Fruit fly (Drosophila melanogaster) whole organism, embryonic: ENCODE results near the gene CG7896.

ENCODE experiments used
- Ada2b ChIP-seq: fragments of 200-800 bp; sonication (Bioruptor generic); IDR thresholded peaks from 2 replicates; pipeline ENCODE4 v1.3.6; 2022; ENCODE audit warnings: missing biosample characterization, missing genetic modification characterization
- Antp ChIP-seq: fragments of 200-800 bp; sonication (Bioruptor generic); optimal IDR thresholded peaks from 3 replicates; lab custom pipeline; 2016; ENCODE audit warnings: missing biosample characterization, missing genetic modification characterization
- CG10431 ChIP-seq: fragments of 200-800 bp; sonication (Bioruptor generic); optimal IDR thresholded peaks from 3 replicates; lab custom pipeline; 2018; ENCODE audit warnings: missing biosample characterization, mild to moderate bottlenecking, missing genetic modification characterization
- CG11695 ChIP-seq: fragments of 200-800 bp; sonication (Bioruptor generic); IDR thresholded peaks from 3 replicates; pipeline ENCODE4 v1.3.6; 2022; ENCODE audit warnings: missing biosample characterization, missing genetic modification characterization
- CG12769 ChIP-seq: fragments of 200-800 bp; sonication (Bioruptor generic); optimal IDR thresholded peaks from 2 replicates; lab custom pipeline; 2019; ENCODE audit warnings: missing biosample characterization, mild to moderate bottlenecking, missing genetic modification characterization, moderate library complexity
- CG13775 ChIP-seq: fragments of 200-800 bp; sonication (Bioruptor generic); optimal IDR thresholded peaks from 3 replicates; lab custom pipeline; 2017; ENCODE audit warnings: missing biosample characterization, mild to moderate bottlenecking, missing genetic modification characterization
- CG15011 ChIP-seq: fragments of 200-800 bp; sonication (Bioruptor generic); optimal IDR thresholded peaks from 3 replicates; lab custom pipeline; 2018; ENCODE audit warnings: missing biosample characterization, mild to moderate bottlenecking, missing genetic modification characterization
- CG1647 ChIP-seq: fragments of 200-800 bp; sonication (Bioruptor generic); optimal IDR thresholded peaks from 3 replicates; lab custom pipeline; 2016; ENCODE audit warnings: missing biosample characterization, missing genetic modification characterization
- CG17361 ChIP-seq: fragments of 200-800 bp; sonication (Bioruptor generic); IDR thresholded peaks from 3 replicates; pipeline ENCODE4 v1.3.6; 2022; ENCODE audit warnings: missing biosample characterization, missing genetic modification characterization
- CG1792 ChIP-seq: fragments of 200-800 bp; sonication (Bioruptor generic); optimal IDR thresholded peaks from 2 replicates; lab custom pipeline; 2016; ENCODE audit warnings: missing biosample characterization, missing genetic modification characterization
- CG3163 ChIP-seq: fragments of 200-800 bp; sonication (Bioruptor generic); optimal IDR thresholded peaks from 3 replicates; lab custom pipeline; 2016; ENCODE audit warnings: missing biosample characterization, missing genetic modification characterization
- CG33557 ChIP-seq: fragments of 200-800 bp; sonication (Bioruptor generic); optimal IDR thresholded peaks from 2 replicates; lab custom pipeline; 2019; ENCODE audit warnings: missing biosample characterization, mild to moderate bottlenecking, missing genetic modification characterization, moderate library complexity
- CG4328 ChIP-seq: fragments of 200-800 bp; sonication (Bioruptor generic); optimal IDR thresholded peaks from 3 replicates; lab custom pipeline; 2017; ENCODE audit warnings: missing biosample characterization, missing genetic modification reagents, missing genetic modification characterization
- CG4617 ChIP-seq: fragments of 200-800 bp; sonication (Bioruptor generic); optimal IDR thresholded peaks from 3 replicates; lab custom pipeline; 2016; ENCODE audit warnings: missing biosample characterization, missing genetic modification characterization, borderline replicate concordance
- CG5953 ChIP-seq: fragments of 200-800 bp; sonication (Bioruptor generic); IDR thresholded peaks from 2 replicates; pipeline ENCODE4 v1.3.6; 2022; ENCODE audit warnings: missing biosample characterization, missing genetic modification characterization
- CG7963 ChIP-seq: fragments of 200-800 bp; sonication (Bioruptor generic); IDR thresholded peaks from 3 replicates; pipeline ENCODE4 v1.3.6; 2022; ENCODE audit warnings: missing biosample characterization, missing genetic modification characterization; ENCODE audit not compliant: partially characterized antibody
- CG8281 ChIP-seq: fragments of 200-800 bp; sonication (Bioruptor generic); optimal IDR thresholded peaks from 2 replicates; lab custom pipeline; 2018; ENCODE audit warnings: missing biosample characterization, mild to moderate bottlenecking, missing genetic modification characterization, moderate library complexity
- CG8924 ChIP-seq: fragments of 200-800 bp; optimal IDR thresholded peaks from 3 replicates; lab custom pipeline; 2019; ENCODE audit warnings: missing biosample characterization, mild to moderate bottlenecking, missing genetic modification characterization, moderate library complexity
- Dip3 ChIP-seq: fragments of 200-800 bp; sonication (Bioruptor generic); optimal IDR thresholded peaks from 3 replicates; lab custom pipeline; 2016; ENCODE audit warnings: missing biosample characterization, missing genetic modification characterization
- Dp ChIP-seq: fragments of 200-800 bp; sonication (Bioruptor generic); optimal IDR thresholded peaks from 2 replicates; lab custom pipeline; 2018; ENCODE audit warnings: missing biosample characterization, mild to moderate bottlenecking, missing genetic modification characterization, moderate library complexity
- GATAe ChIP-seq: fragments of 200-800 bp; sonication (Bioruptor generic); conservative IDR thresholded peaks from 2 replicates; pipeline ENCODE4 v1.3.6; 2022; ENCODE audit warnings: missing biosample characterization, missing genetic modification characterization
- HLH3B ChIP-seq: fragments of 200-800 bp; sonication (Bioruptor generic); IDR thresholded peaks from 2 replicates; pipeline ENCODE4 v1.3.6; 2022; ENCODE audit warnings: missing biosample characterization, missing genetic modification characterization
- HLHmδ ChIP-seq: fragments of 200-800 bp; sonication (Bioruptor generic); optimal IDR thresholded peaks from 2 replicates; lab custom pipeline; 2018; ENCODE audit warnings: missing biosample characterization, mild to moderate bottlenecking, missing genetic modification characterization, moderate library complexity
- Hand ChIP-seq: fragments of 200-800 bp; sonication (Bioruptor generic); optimal IDR thresholded peaks from 2 replicates; lab custom pipeline; 2017; ENCODE audit warnings: mild to moderate bottlenecking, missing biosample characterization, missing genetic modification reagents, missing genetic modification characterization
- Kr ChIP-seq: fragments of 200-800 bp; sonication (Bioruptor generic); optimal IDR thresholded peaks from 2 replicates; lab custom pipeline; 2017; ENCODE audit warnings: missing biosample characterization, mild to moderate bottlenecking, missing genetic modification characterization
- Myb ChIP-seq: fragments of 200-800 bp; sonication (Bioruptor generic); optimal IDR thresholded peaks from 2 replicates; lab custom pipeline; 2016; ENCODE audit warnings: missing biosample characterization, missing genetic modification characterization
- Nf-YB ChIP-seq: fragments of 200-800 bp; sonication (Bioruptor generic); optimal IDR thresholded peaks from 3 replicates; lab custom pipeline; 2019; ENCODE audit warnings: missing biosample characterization, mild to moderate bottlenecking, missing genetic modification characterization, moderate library complexity
- Ravus ChIP-seq: fragments of 200-800 bp; sonication (Bioruptor generic); IDR thresholded peaks from 2 replicates; pipeline ENCODE4 v1.3.6; 2022; ENCODE audit warnings: missing biosample characterization, missing genetic modification characterization
- Stat92E ChIP-seq, 3 experiments: fragments of >200 bp in 2 of 3; fragments of 200-800 bp in 1 of 3; sonication (Bioruptor generic) in 1 of 3; optimal IDR thresholded peaks; 2 replicates each; lab custom pipeline; 2017 to 2019; ENCODE audit warnings: missing biosample characterization in 3 of 3, missing genetic modification characterization in 3 of 3, mild to moderate bottlenecking in 1 of 3, moderate library complexity in 1 of 3
- TFAM ChIP-seq: fragments of 200-800 bp; sonication (Bioruptor generic); optimal IDR thresholded peaks from 2 replicates; lab custom pipeline; 2017; ENCODE audit warnings: missing biosample characterization, missing genetic modification characterization, inconsistent platforms
- Tbp ChIP-seq: fragments of >200 bp; optimal IDR thresholded peaks from 2 replicates; lab custom pipeline; 2018; ENCODE audit warnings: missing biosample characterization, missing genetic modification characterization
- Xbp1 ChIP-seq: fragments of 200-800 bp; sonication (Bioruptor generic); optimal IDR thresholded peaks from 3 replicates; lab custom pipeline; 2016; ENCODE audit warnings: missing biosample characterization, mild to moderate bottlenecking, missing genetic modification characterization
- al ChIP-seq: fragments of 200-800 bp; sonication (Bioruptor generic); IDR thresholded peaks from 2 replicates; pipeline ENCODE4 v1.3.6; 2022; ENCODE audit warnings: missing biosample characterization, missing genetic modification characterization
- ap ChIP-seq: fragments of 200-800 bp; sonication (Bioruptor generic); IDR thresholded peaks from 2 replicates; pipeline ENCODE4 v1.3.6; 2022; ENCODE audit warnings: missing biosample characterization, missing genetic modification characterization
- cg ChIP-seq: fragments of 200-800 bp; sonication (Bioruptor generic); optimal IDR thresholded peaks from 3 replicates; lab custom pipeline; 2019; ENCODE audit warnings: missing biosample characterization, mild to moderate bottlenecking, missing genetic modification characterization, moderate library complexity
- crc ChIP-seq: fragments of 200-800 bp; sonication (Bioruptor generic); optimal IDR thresholded peaks from 2 replicates; lab custom pipeline; 2016; ENCODE audit warnings: missing biosample characterization, missing genetic modification characterization
- crp ChIP-seq, 2 experiments: fragments of 200-800 bp; sonication (Bioruptor generic); optimal IDR thresholded peaks; 2 replicates in 1 of 2; 3 replicates in 1 of 2; lab custom pipeline; 2017; ENCODE audit warnings: missing biosample characterization in 2 of 2, missing genetic modification characterization in 2 of 2, mild to moderate bottlenecking in 1 of 2, moderate library complexity in 1 of 2
- emc ChIP-seq: fragments of 200-800 bp; sonication (Bioruptor generic); optimal IDR thresholded peaks from 2 replicates; lab custom pipeline; 2016; ENCODE audit warnings: missing biosample characterization, missing genetic modification characterization
- fu2 ChIP-seq: fragments of 200-800 bp; sonication (Bioruptor generic); optimal IDR thresholded peaks from 2 replicates; lab custom pipeline; 2016; ENCODE audit warnings: missing biosample characterization, missing genetic modification characterization
- gsb-n ChIP-seq: fragments of 200-800 bp; sonication (Bioruptor generic); optimal IDR thresholded peaks from 3 replicates; lab custom pipeline; 2018; ENCODE audit warnings: missing biosample characterization, mild to moderate bottlenecking, missing genetic modification characterization
- gt ChIP-seq: fragments of 200-800 bp; sonication (Bioruptor generic); IDR thresholded peaks from 2 replicates; pipeline ENCODE4 v1.3.6; 2022; ENCODE audit warnings: missing biosample characterization, missing genetic modification characterization
- h ChIP-seq: fragments of >200 bp; optimal IDR thresholded peaks from 2 replicates; lab custom pipeline; 2017
- ham ChIP-seq: fragments of 200-800 bp; sonication (Bioruptor generic); IDR thresholded peaks from 2 replicates; pipeline ENCODE4 v1.3.6; 2022; ENCODE audit warnings: missing biosample characterization, missing genetic modification characterization
- hbn ChIP-seq: fragments of 200-800 bp; sonication (Bioruptor generic); IDR thresholded peaks from 2 replicates; pipeline ENCODE4 v1.3.6; 2022; ENCODE audit warnings: missing biosample characterization, missing genetic modification characterization; ENCODE audit not compliant: partially characterized antibody
- inv ChIP-seq: fragments of 200-800 bp; sonication (Bioruptor generic); IDR thresholded peaks from 2 replicates; pipeline ENCODE4 v1.3.6; 2022; ENCODE audit warnings: missing biosample characterization, missing genetic modification characterization; ENCODE audit not compliant: partially characterized antibody
- lmd ChIP-seq: fragments of 200-800 bp; sonication (Bioruptor generic); IDR thresholded peaks from 2 replicates; pipeline ENCODE4 v1.3.6; 2022; ENCODE audit warnings: missing biosample characterization, missing genetic modification characterization
- pfk ChIP-seq: fragments of 200-800 bp; sonication (Bioruptor generic); optimal IDR thresholded peaks from 2 replicates; lab custom pipeline; 2018; ENCODE audit warnings: missing biosample characterization, mild to moderate bottlenecking, missing genetic modification characterization, moderate library complexity
- pho ChIP-seq: fragments of 200-800 bp; sonication (Bioruptor generic); optimal IDR thresholded peaks from 2 replicates; lab custom pipeline; 2016; ENCODE audit warnings: missing biosample characterization, missing genetic modification characterization
- schlank ChIP-seq: fragments of 200-800 bp; sonication (Bioruptor generic); optimal IDR thresholded peaks from 2 replicates; lab custom pipeline; 2018; ENCODE audit warnings: missing biosample characterization, mild to moderate bottlenecking, missing genetic modification characterization
- twi ChIP-seq: fragments of 200-800 bp; optimal IDR thresholded peaks from 2 replicates; lab custom pipeline; 2019; ENCODE audit warnings: missing biosample characterization, mild to moderate bottlenecking, missing genetic modification characterization, moderate library complexity
- unc-4 ChIP-seq: fragments of 200-800 bp; sonication (Bioruptor generic); IDR thresholded peaks from 2 replicates; pipeline ENCODE4 v1.3.6; 2022; ENCODE audit warnings: missing biosample characterization, missing genetic modification characterization; ENCODE audit not compliant: partially characterized antibody
- wdn ChIP-seq: fragments of 200-800 bp; sonication (Bioruptor generic); IDR thresholded peaks from 2 replicates; pipeline ENCODE4 v1.3.6; 2022; ENCODE audit warnings: missing biosample characterization, missing genetic modification characterization

The CG7896 gene

dm6 chr3R:30000286-30000685 is 17.1 kb downstream of the CG7896 start, which contains the start of gene Tace (continued):
- TF ChIP-seq CG11695 (GFP tag; lab: Robert Waterston, UW) (no peak), Ada2b (no peak), Xbp1 (GFP tag; lab: Kevin White, UChicago) (no peak), Antp (GFP tag; lab: Kevin White, UChicago) (no peak), gsb-n (tag; lab: Kevin White, UChicago) (no peak), pho (GFP tag; lab: Kevin White, UChicago) (no peak), ap (GFP tag; lab: Robert Waterston, UW) (no peak), unc-4 (no peak), hbn (no peak), CG17361 (GFP tag; lab: Robert Waterston, UW) (no peak), CG10431 (GFP tag; lab: Kevin White, UChicago) (no peak), emc (GFP tag; lab: Kevin White, UChicago) (no peak), CG4328 (GFP tag; lab: Kevin White, UChicago) (no peak), HLH3B (GFP tag; lab: Robert Waterston, UW) (no peak), Dip3 (GFP tag; lab: Kevin White, UChicago) (no peak), CG13775 (GFP tag; lab: Kevin White, UChicago) (no peak), CG5953 (GFP tag; lab: Robert Waterston, UW) (no peak), wdn (GFP tag; lab: Robert Waterston, UW) (no peak), crc (GFP tag; lab: Kevin White, UChicago) (no peak), h (no peak), CG8924 (tag; lab: Kevin White, UChicago) (no peak), Dp (GFP tag; lab: Kevin White, UChicago) (peak; percentile 66), crp (GFP tag; optimal IDR thresholded peaks at IDR 0.05; lab: Kevin White, UChicago) (peak in 1 of 2 experiments; percentile 36), Nf-YB (GFP tag; lab: Kevin White, UChicago) (no peak), gt (GFP tag; lab: Robert Waterston, UW) (no peak), CG4617 (GFP tag; lab: Kevin White, UChicago) (no peak), HLHmδ (GFP tag; lab: Kevin White, UChicago) (no peak), Ravus (GFP tag; lab: Robert Waterston, UW) (no peak), lmd (no peak), TFAM (GFP tag; lab: Kevin White, UChicago) (no peak), al (GFP tag; lab: Robert Waterston, UW) (no peak)

- TF ChIP-seq CG33557 (no peak), CG1792 (no peak), CG12769 (tag; lab: Kevin White, UChicago) (no peak), twi (tag; lab: Kevin White, UChicago) (peak; percentile 41), cg (no peak), Kr (GFP tag; lab: Kevin White, UChicago) (no peak), Stat92E (GFP tag; optimal IDR thresholded peaks at IDR 0.05; lab: Kevin White, UChicago) (no peak), schlank (tag; lab: Kevin White, UChicago) (no peak), CG15011 (GFP tag; lab: Kevin White, UChicago) (no peak), CG1647 (GFP tag; lab: Kevin White, UChicago) (no peak), lmd (no peak), ap (GFP tag; lab: Robert Waterston, UW) (no peak), ham (GFP tag; lab: Robert Waterston, UW) (no peak), Hand (GFP tag; lab: Kevin White, UChicago) (no peak), CG7963 (GFP tag; lab: Robert Waterston, UW) (peak; percentile 62), CG8281 (no peak), fu2 (GFP tag; lab: Kevin White, UChicago) (no peak), inv (GFP tag; lab: Robert Waterston, UW) (peak; percentile 70), pfk (GFP tag; lab: Kevin White, UChicago) (no peak), CG3163 (GFP tag; lab: Kevin White, UChicago) (no peak), Tbp (GFP tag; lab: Kevin White, UChicago) (peak; percentile 64), Myb (GFP tag; lab: Kevin White, UChicago) (peak; percentile 26), GATAe (GFP tag; lab: Robert Waterston, UW) (no peak)
These were observed 21.4 kb downstream of the CG7896 start, which contains the start of the genes Nlp and Nph for dm6 chr3R:30004648-30005047. Gene Nlp, plus strand, starts transcription at chr3R:30004785. Gene Nph, minus strand, starts transcription at chr3R:30004861.
